Worm (Caenorhabditis elegans): ENCODE results near the gene math-7.

math-7 gene

ce11 chrII:1886379-1886778 lies at the start of gene math-7:
Gene math-7, minus strand, starts transcription at chrII:1886479.
- TF ChIP-seq pes-1 (GFP tag; IDR thresholded peaks at IDR 0.05) (no peak), ets-7 (tag; optimal IDR thresholded peaks at IDR 0.05) (no peak), aly-1 (tag; optimal IDR thresholded peaks at IDR 0.05) (no peak), hnd-1 (tag; optimal IDR thresholded peaks at IDR 0.05) (no peak), tbx-37 (GFP tag; conservative IDR thresholded peaks at IDR 0.05) (no peak), B0310.2 (tag; optimal IDR thresholded peaks at IDR 0.05) (no peak), sea-1 (GFP tag; conservative IDR thresholded peaks at IDR 0.05) (no peak), hmg-4 (GFP tag; optimal IDR thresholded peaks at IDR 0.05) (no peak), flt-1 (GFP tag; IDR thresholded peaks at IDR 0.05) (no peak), hmbx-1 (tag; optimal IDR thresholded peaks at IDR 0.05) (no peak), F13C5.2 (tag; optimal IDR thresholded peaks at IDR 0.05) (no peak), tra-4 (tag; optimal IDR thresholded peaks at IDR 0.05) (no peak), ceh-36 (tag; optimal IDR thresholded peaks at IDR 0.05) (no peak), ceh-13 (GFP tag; optimal IDR thresholded peaks at IDR 0.05) (no peak), ama-1 (optimal IDR thresholded peaks at IDR 0.05) (no peak), scrt-1 (GFP tag; IDR thresholded peaks at IDR 0.05) (no peak), tbx-11 (GFP tag; IDR thresholded peaks at IDR 0.05) (no peak)

- TF ChIP-seq tbx-11 (GFP tag; IDR thresholded peaks at IDR 0.05) = no peak
- no peak for TF ChIP-seq hmg-4 (GFP tag; optimal IDR thresholded peaks at IDR 0.05)
- no peak for TF ChIP-seq ama-1 (optimal IDR thresholded peaks at IDR 0.05)
- TF ChIP-seq hnd-1 (tag; optimal IDR thresholded peaks at IDR 0.05) = no peak
- no peak for TF ChIP-seq aly-1 (tag; optimal IDR thresholded peaks at IDR 0.05)
- no peak for TF ChIP-seq tra-4 (tag; optimal IDR thresholded peaks at IDR 0.05)
- no peak for TF ChIP-seq B0310.2 (tag; optimal IDR thresholded peaks at IDR 0.05)
- no peak for TF ChIP-seq ceh-36 (tag; optimal IDR thresholded peaks at IDR 0.05)
- no peak for TF ChIP-seq tbx-37 (GFP tag; conservative IDR thresholded peaks at IDR 0.05)
- TF ChIP-seq hmbx-1 (tag; optimal IDR thresholded peaks at IDR 0.05) = no peak
These were observed 42.3 kb upstream of the math-7 start for ce11 chrII:1928578-1928977.

ce11 chrII:1926162-1926561 lies 39.9 kb upstream of the math-7 start, which contains the start of gene F52C6.2:
Gene F52C6.2, plus strand, starts transcription at chrII:1926462.
- TF ChIP-seq ceh-36 (tag; optimal IDR thresholded peaks at IDR 0.05) = no peak
- no peak for TF ChIP-seq tbx-37 (GFP tag; conservative IDR thresholded peaks at IDR 0.05)
- TF ChIP-seq sea-1 (GFP tag; conservative IDR thresholded peaks at IDR 0.05) = no peak
- no peak for TF ChIP-seq ceh-13 (GFP tag; optimal IDR thresholded peaks at IDR 0.05)
- TF ChIP-seq pes-1 (GFP tag; IDR thresholded peaks at IDR 0.05) = no peak
- TF ChIP-seq flt-1 (GFP tag; IDR thresholded peaks at IDR 0.05) = no peak
- TF ChIP-seq hmg-4 (GFP tag; optimal IDR thresholded peaks at IDR 0.05) = no peak
- TF ChIP-seq hnd-1 (tag; optimal IDR thresholded peaks at IDR 0.05) = no peak
- no peak for TF ChIP-seq scrt-1 (GFP tag; IDR thresholded peaks at IDR 0.05)
- no peak for TF ChIP-seq ets-7 (tag; optimal IDR thresholded peaks at IDR 0.05)
- TF ChIP-seq aly-1 (tag; optimal IDR thresholded peaks at IDR 0.05) = no peak
- no peak for TF ChIP-seq ama-1 (optimal IDR thresholded peaks at IDR 0.05)

- no peak for TF ChIP-seq hnd-1 (tag; optimal IDR thresholded peaks at IDR 0.05)
- no peak for TF ChIP-seq tra-4 (tag; optimal IDR thresholded peaks at IDR 0.05)
- TF ChIP-seq aly-1 (tag; optimal IDR thresholded peaks at IDR 0.05) = no peak
- TF ChIP-seq scrt-1 (GFP tag; IDR thresholded peaks at IDR 0.05) = no peak
- TF ChIP-seq F13C5.2 (tag; optimal IDR thresholded peaks at IDR 0.05) = no peak
- TF ChIP-seq ceh-36 (tag; optimal IDR thresholded peaks at IDR 0.05) = no peak
- no peak for TF ChIP-seq ets-7 (tag; optimal IDR thresholded peaks at IDR 0.05)
- no peak for TF ChIP-seq ama-1 (optimal IDR thresholded peaks at IDR 0.05)
- no peak for TF ChIP-seq hmg-4 (GFP tag; optimal IDR thresholded peaks at IDR 0.05)
- TF ChIP-seq flt-1 (GFP tag; IDR thresholded peaks at IDR 0.05) = no peak
- TF ChIP-seq tbx-11 (GFP tag; IDR thresholded peaks at IDR 0.05) = no peak
- no peak for TF ChIP-seq hmbx-1 (tag; optimal IDR thresholded peaks at IDR 0.05)
- TF ChIP-seq ceh-13 (GFP tag; optimal IDR thresholded peaks at IDR 0.05) = no peak
- TF ChIP-seq sea-1 (GFP tag; conservative IDR thresholded peaks at IDR 0.05) = no peak
- TF ChIP-seq B0310.2 (tag; optimal IDR thresholded peaks at IDR 0.05) = no peak
- no peak for TF ChIP-seq tbx-37 (GFP tag; conservative IDR thresholded peaks at IDR 0.05)
- no peak for TF ChIP-seq pes-1 (GFP tag; IDR thresholded peaks at IDR 0.05)
These were observed 38.2 kb upstream of the math-7 start, which contains the start of gene F52C6.3 for ce11 chrII:1924459-1924858. Gene F52C6.3, plus strand, starts transcription at chrII:1924759.

ce11 chrII:1922665-1923187 lies 36.4 kb upstream of the math-7 start, which contains the start of the genes bath-2 and F52C6.4:
Gene bath-2, minus strand, starts transcription at chrII:1922765.
Gene F52C6.4, plus strand, starts transcription at chrII:1923137.
- TF ChIP-seq ama-1 (optimal IDR thresholded peaks at IDR 0.05) = no peak
- no peak for TF ChIP-seq aly-1 (tag; optimal IDR thresholded peaks at IDR 0.05)
- TF ChIP-seq ceh-13 (GFP tag; optimal IDR thresholded peaks at IDR 0.05) = no peak
- TF ChIP-seq hmg-4 (GFP tag; optimal IDR thresholded peaks at IDR 0.05) = no peak
- no peak for TF ChIP-seq hmbx-1 (tag; optimal IDR thresholded peaks at IDR 0.05)
- TF ChIP-seq hnd-1 (tag; optimal IDR thresholded peaks at IDR 0.05) = no peak
- TF ChIP-seq tbx-11 (GFP tag; IDR thresholded peaks at IDR 0.05) = no peak
- no peak for TF ChIP-seq F13C5.2 (tag; optimal IDR thresholded peaks at IDR 0.05)
- TF ChIP-seq ceh-36 (tag; optimal IDR thresholded peaks at IDR 0.05) = no peak
- no peak for TF ChIP-seq tra-4 (tag; optimal IDR thresholded peaks at IDR 0.05)

DNA sequence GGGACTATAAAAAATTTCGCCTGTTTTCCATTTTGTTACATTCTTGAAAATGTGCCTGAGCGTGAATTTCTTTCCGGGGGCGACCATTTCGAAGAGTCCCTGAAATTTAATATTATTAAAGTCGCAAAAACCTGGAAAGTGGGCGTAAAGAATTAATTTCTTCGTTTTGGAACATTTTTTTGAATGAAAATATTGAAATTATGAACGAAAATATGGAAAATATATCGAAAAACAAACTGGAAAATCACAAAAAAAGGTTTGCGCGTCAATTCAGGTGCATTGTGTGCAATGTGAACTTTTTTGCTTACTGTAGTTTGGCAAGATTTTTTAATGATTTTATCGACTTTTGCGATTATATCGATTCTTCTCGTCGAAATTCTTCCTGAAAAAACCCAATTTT lies 34.7 kb upstream of the math-7 start, which contains the start of gene bath-7:
Gene bath-7, minus strand, starts transcription at position 101 of the 400 bp plus-strand sequence.
- TF ChIP-seq pes-1 (GFP tag; IDR thresholded peaks at IDR 0.05) (no peak), ceh-13 (GFP tag; optimal IDR thresholded peaks at IDR 0.05) (no peak), tbx-37 (GFP tag; conservative IDR thresholded peaks at IDR 0.05) (no peak), hmbx-1 (tag; optimal IDR thresholded peaks at IDR 0.05) (no peak)

ce11 chrII:1917862-1918261 lies 31.6 kb upstream of the math-7 start, which contains the start of gene bath-4:
Gene bath-4, minus strand, starts transcription at chrII:1917962.
- TF ChIP-seq ceh-36 (tag; optimal IDR thresholded peaks at IDR 0.05) (no peak), ama-1 (optimal IDR thresholded peaks at IDR 0.05) (no peak), hmg-4 (GFP tag; optimal IDR thresholded peaks at IDR 0.05) (no peak), tra-4 (tag; optimal IDR thresholded peaks at IDR 0.05) (no peak), pes-1 (GFP tag; IDR thresholded peaks at IDR 0.05) (no peak), tbx-37 (GFP tag; conservative IDR thresholded peaks at IDR 0.05) (no peak), tbx-11 (GFP tag; IDR thresholded peaks at IDR 0.05) (no peak), ets-7 (tag; optimal IDR thresholded peaks at IDR 0.05) (no peak), hmbx-1 (tag; optimal IDR thresholded peaks at IDR 0.05) (no peak), flt-1 (GFP tag; IDR thresholded peaks at IDR 0.05) (no peak), ceh-13 (GFP tag; optimal IDR thresholded peaks at IDR 0.05) (no peak), hnd-1 (tag; optimal IDR thresholded peaks at IDR 0.05) (no peak), F13C5.2 (tag; optimal IDR thresholded peaks at IDR 0.05) (no peak), sea-1 (GFP tag; conservative IDR thresholded peaks at IDR 0.05) (no peak), B0310.2 (tag; optimal IDR thresholded peaks at IDR 0.05) (no peak), scrt-1 (GFP tag; IDR thresholded peaks at IDR 0.05) (no peak), aly-1 (tag; optimal IDR thresholded peaks at IDR 0.05) (no peak)
